Worm (Caenorhabditis elegans) whole organism, L1 larva: ENCODE results near the gene ins-10.

ENCODE experiments used
- C04F5.9 ChIP-seq: sonication (generic microtip); optimal IDR thresholded peaks from 2 replicates; lab custom pipeline; 2016; ENCODE audit warnings: missing genetic modification characterization, missing compliant biosample characterization
- C34B4.2 ChIP-seq: sonication (generic microtip); optimal IDR thresholded peaks from 2 replicates; lab custom pipeline; 2017; ENCODE audit warnings: mild to moderate bottlenecking, missing genetic modification characterization, missing compliant biosample characterization
- F16B12.6 ChIP-seq: fragments of 150-350 bp; optimal IDR thresholded peaks from 2 replicates; lab custom pipeline; 2014; ENCODE audit warnings: missing biosample characterization, missing genetic modification characterization
- alr-1 ChIP-seq: fragments of 200-800 bp; sonication (Bioruptor generic); optimal IDR thresholded peaks from 2 replicates; lab custom pipeline; 2018; ENCODE audit warnings: borderline replicate concordance, mild to moderate bottlenecking, missing genetic modification characterization, missing compliant biosample characterization
- blmp-1 ChIP-seq: fragments of 150-350 bp; optimal IDR thresholded peaks from 2 replicates; lab custom pipeline; 2014; ENCODE audit warnings: missing biosample characterization, missing genetic modification characterization
- ceh-8 ChIP-seq: fragments of 200-800 bp; sonication (Bioruptor generic); optimal IDR thresholded peaks from 2 replicates; lab custom pipeline; 2018; ENCODE audit warnings: mild to moderate bottlenecking, missing genetic modification characterization, moderate library complexity, missing compliant biosample characterization
- ceh-90 ChIP-seq: sonication (generic microtip); optimal IDR thresholded peaks from 2 replicates; lab custom pipeline; 2016; ENCODE audit warnings: missing genetic modification characterization, missing compliant biosample characterization
- ces-1 ChIP-seq: fragments of 150-350 bp; optimal IDR thresholded peaks from 2 replicates; lab custom pipeline; 2014; ENCODE audit warnings: missing biosample characterization, missing genetic modification reagents, missing genetic modification characterization
- efl-1 ChIP-seq, 4 experiments: fragments of 150-350 bp; optimal IDR thresholded peaks in 3 of 4; peaks in 1 of 4; 1 replicate in 1 of 4; 2 replicates in 3 of 4; lab custom pipeline; 2014; ENCODE audit warnings: missing biosample characterization in 2 of 4, missing genetic modification characterization in 2 of 4, missing genetic modification reagents in 2 of 4
- efl-3 ChIP-seq: fragments of 200-800 bp; sonication (Bioruptor generic); optimal IDR thresholded peaks from 2 replicates; lab custom pipeline; 2018; ENCODE audit warnings: mild to moderate bottlenecking, missing genetic modification characterization, missing compliant biosample characterization
- ets-5 ChIP-seq: fragments of 200-800 bp; sonication (Bioruptor generic); IDR thresholded peaks from 2 replicates; pipeline ENCODE4 v1.3.6; 2022; ENCODE audit warnings: missing genetic modification characterization, missing compliant biosample characterization
- fkh-10 ChIP-seq: sonication (generic microtip); optimal IDR thresholded peaks from 2 replicates; lab custom pipeline; 2017; ENCODE audit warnings: missing biosample characterization, missing genetic modification reagents, missing genetic modification characterization
- fos-1 ChIP-seq: fragments of 150-350 bp; optimal IDR thresholded peaks from 2 replicates; lab custom pipeline; 2014; ENCODE audit warnings: missing biosample characterization, missing genetic modification characterization
- grh-1 ChIP-seq: fragments of 200-800 bp; sonication (Bioruptor generic); IDR thresholded peaks from 2 replicates; pipeline ENCODE4 v1.3.6; 2022; ENCODE audit warnings: missing genetic modification reagents, missing genetic modification characterization, missing compliant biosample characterization
- lin-13 ChIP-seq: fragments of 150-350 bp; optimal IDR thresholded peaks from 2 replicates; lab custom pipeline; 2014; ENCODE audit warnings: missing biosample characterization, missing genetic modification reagents, missing genetic modification characterization
- lin-14 ChIP-seq: fragments of 200-800 bp; sonication (Bioruptor generic); optimal IDR thresholded peaks from 2 replicates; lab custom pipeline; 2018; ENCODE audit warnings: mild to moderate bottlenecking, missing genetic modification characterization, moderate library complexity, missing compliant biosample characterization
- lin-15B ChIP-seq: fragments of 150-350 bp; sonication (generic microtip); optimal IDR thresholded peaks from 3 replicates; lab custom pipeline; 2014; ENCODE audit warnings: missing biosample characterization, missing genetic modification characterization
- lin-35 ChIP-seq, 2 experiments: fragments of 150-350 bp; optimal IDR thresholded peaks; 2 replicates each; lab custom pipeline; 2014; ENCODE audit warnings: missing biosample characterization in 2 of 2, missing genetic modification characterization in 2 of 2, missing genetic modification reagents in 2 of 2
- lsy-2 ChIP-seq, 2 experiments: fragments of 150-350 bp; optimal IDR thresholded peaks; 2 replicates each; lab custom pipeline; 2014; ENCODE audit warnings: missing biosample characterization in 2 of 2, missing genetic modification characterization in 2 of 2
- mab-9 ChIP-seq: fragments of 200-800 bp; sonication (Bioruptor generic); IDR thresholded peaks from 2 replicates; pipeline ENCODE4 v1.3.6; 2022; ENCODE audit warnings: missing genetic modification reagents, missing genetic modification characterization, missing compliant biosample characterization
- mdl-1 ChIP-seq, 2 experiments: fragments of 150-350 bp; optimal IDR thresholded peaks; 2 replicates each; lab custom pipeline; 2014 to 2017; ENCODE audit warnings: missing biosample characterization in 2 of 2, missing genetic modification characterization in 2 of 2, inconsistent platforms in 1 of 2
- mef-2 ChIP-seq: fragments of 150-350 bp; optimal IDR thresholded peaks from 2 replicates; lab custom pipeline; 2014; ENCODE audit warnings: missing biosample characterization, missing genetic modification characterization
- mep-1 ChIP-seq: fragments of 150-350 bp; optimal IDR thresholded peaks from 2 replicates; lab custom pipeline; 2014; ENCODE audit warnings: missing biosample characterization, missing genetic modification characterization
- nhr-11 ChIP-seq: fragments of 150-350 bp; optimal IDR thresholded peaks from 2 replicates; lab custom pipeline; 2014; ENCODE audit warnings: missing biosample characterization, missing genetic modification characterization
- nhr-12 ChIP-seq: sonication (generic microtip); optimal IDR thresholded peaks from 2 replicates; lab custom pipeline; 2017; ENCODE audit warnings: missing biosample characterization, missing genetic modification characterization
- nhr-19 ChIP-seq: fragments of 200-800 bp; sonication (Bioruptor generic); conservative IDR thresholded peaks from 2 replicates; pipeline ENCODE4 v1.3.6; 2022; ENCODE audit warnings: missing genetic modification characterization, missing compliant biosample characterization
- nhr-20 ChIP-seq: sonication (generic microtip); optimal IDR thresholded peaks from 2 replicates; lab custom pipeline; 2016; ENCODE audit warnings: mild to moderate bottlenecking, missing genetic modification characterization, missing compliant biosample characterization
- nhr-28 ChIP-seq: fragments of 150-350 bp; optimal IDR thresholded peaks from 2 replicates; lab custom pipeline; 2014; ENCODE audit warnings: missing biosample characterization, missing genetic modification characterization
- nhr-71 ChIP-seq: sonication (generic microtip); optimal IDR thresholded peaks from 2 replicates; lab custom pipeline; 2016; ENCODE audit warnings: mild to moderate bottlenecking, missing genetic modification characterization, moderate library complexity, missing compliant biosample characterization
- nhr-76 ChIP-seq: sonication (generic microtip); optimal IDR thresholded peaks from 2 replicates; lab custom pipeline; 2017; ENCODE audit warnings: missing biosample characterization, missing genetic modification characterization
- nhr-77 ChIP-seq: fragments of 150-350 bp; optimal IDR thresholded peaks from 2 replicates; lab custom pipeline; 2014; ENCODE audit warnings: missing biosample characterization, missing genetic modification characterization
- nhr-90 ChIP-seq: sonication (generic microtip); optimal IDR thresholded peaks from 2 replicates; lab custom pipeline; 2016; ENCODE audit warnings: mild to moderate bottlenecking, missing genetic modification characterization, missing compliant biosample characterization; ENCODE audit not compliant: poor library complexity
- pag-3 ChIP-seq: sonication (generic microtip); optimal IDR thresholded peaks from 2 replicates; lab custom pipeline; 2017; ENCODE audit warnings: missing genetic modification characterization, mild to moderate bottlenecking, missing compliant biosample characterization, antibody characterized with exemption, borderline replicate concordance; ENCODE audit not compliant: insufficient read depth
- rnt-1 ChIP-seq: sonication (generic microtip); optimal IDR thresholded peaks from 2 replicates; lab custom pipeline; 2016; ENCODE audit warnings: mild to moderate bottlenecking, missing genetic modification characterization, moderate library complexity, missing compliant biosample characterization
- skn-1 ChIP-seq: fragments of 150-350 bp; optimal IDR thresholded peaks from 2 replicates; lab custom pipeline; 2014; ENCODE audit warnings: missing biosample characterization, missing genetic modification characterization
- snpc-4 ChIP-seq: fragments of 150-350 bp; optimal IDR thresholded peaks from 2 replicates; lab custom pipeline; 2014; ENCODE audit warnings: missing biosample characterization, missing genetic modification characterization
- snu-23 ChIP-seq: sonication (generic microtip); optimal IDR thresholded peaks from 2 replicates; lab custom pipeline; 2016; ENCODE audit warnings: missing genetic modification characterization, missing compliant biosample characterization
- sup-37 ChIP-seq: fragments of 200-800 bp; sonication (Bioruptor generic); optimal IDR thresholded peaks from 2 replicates; lab custom pipeline; 2018; ENCODE audit warnings: mild to moderate bottlenecking, missing genetic modification characterization, missing compliant biosample characterization
- unc-130 ChIP-seq: fragments of 150-350 bp; optimal IDR thresholded peaks from 2 replicates; lab custom pipeline; 2017; ENCODE audit warnings: missing biosample characterization, missing genetic modification characterization, inconsistent platforms
- unc-30 ChIP-seq: sonication (generic microtip); optimal IDR thresholded peaks from 2 replicates; lab custom pipeline; 2017; ENCODE audit warnings: missing biosample characterization, missing genetic modification characterization
- unc-62 ChIP-seq: fragments of 150-350 bp; optimal IDR thresholded peaks from 2 replicates; lab custom pipeline; 2014; ENCODE audit warnings: missing biosample characterization, missing genetic modification reagents, missing genetic modification characterization
- xbp-1 ChIP-seq: sonication (generic microtip); optimal IDR thresholded peaks from 2 replicates; lab custom pipeline; 2016; ENCODE audit warnings: missing genetic modification characterization, missing compliant biosample characterization
- zag-1 ChIP-seq: fragments of 150-350 bp; optimal IDR thresholded peaks from 2 replicates; lab custom pipeline; 2014; ENCODE audit warnings: missing biosample characterization, missing genetic modification characterization
- zip-4 ChIP-seq: fragments of 200-800 bp; sonication (Bioruptor generic); optimal IDR thresholded peaks from 2 replicates; lab custom pipeline; 2018; ENCODE audit warnings: mild to moderate bottlenecking, missing genetic modification characterization, moderate library complexity, missing compliant biosample characterization
- ztf-11 ChIP-seq, 2 experiments: sonication (generic microtip); optimal IDR thresholded peaks; 2 replicates each; lab custom pipeline; 2016 to 2017; ENCODE audit warnings: missing genetic modification characterization in 2 of 2, missing biosample characterization in 1 of 2, missing compliant biosample characterization in 1 of 2

The ins-10 gene

DNA sequence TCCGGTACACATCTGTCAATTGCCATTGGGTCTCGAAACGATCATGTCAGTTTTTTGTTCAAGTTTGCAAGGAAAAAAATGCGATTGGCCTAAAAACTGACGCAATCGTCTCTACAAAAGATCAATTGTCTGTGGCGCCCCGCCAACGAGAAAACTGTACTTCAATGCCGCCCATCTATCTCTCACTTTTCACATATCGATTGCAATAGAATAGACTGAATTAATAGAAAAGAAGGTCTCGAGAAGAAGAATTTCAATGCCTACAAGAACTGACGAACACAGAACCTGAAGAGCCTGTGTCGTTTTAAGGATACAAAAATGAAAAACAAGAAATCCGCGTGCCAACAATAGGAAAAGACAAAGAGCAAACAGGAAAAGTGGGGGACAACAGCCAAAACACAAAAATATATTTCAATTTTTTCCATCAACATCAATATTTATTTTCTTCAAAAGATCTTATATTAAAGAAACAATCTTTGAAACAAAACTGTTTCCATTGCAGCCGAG is 25.3 kb upstream of the ins-10 start:
- peak; percentile 5 for TF ChIP-seq nhr-77 (tag; lab: Kevin White, UChicago)
- TF ChIP-seq lin-13 (GFP tag; lab: Kevin White, UChicago) = peak; percentile 17
- TF ChIP-seq nhr-90 (tag; lab: Kevin White, UChicago) = peak; percentile 20
- TF ChIP-seq snu-23 (GFP tag; lab: Kevin White, UChicago) = peak; percentile 30
- peak; percentile 36; the same call in 1 of the 2 replicates for TF ChIP-seq mab-9 (GFP tag; lab: Robert Waterston, UW)
- TF ChIP-seq rnt-1 (tag; lab: Kevin White, UChicago) = no peak
- TF ChIP-seq lsy-2 (tag; optimal IDR thresholded peaks at IDR 0.05; lab: Kevin White, UChicago) = peak; percentile 7 to 33
- TF ChIP-seq nhr-20 (tag; lab: Kevin White, UChicago) = peak; percentile 33
- peak; percentile 34 for TF ChIP-seq blmp-1 (tag; lab: Kevin White, UChicago)
- TF ChIP-seq ztf-11 (tag; optimal IDR thresholded peaks at IDR 0.05; lab: Kevin White, UChicago) = no peak
- no peak for TF ChIP-seq unc-62 (GFP tag; lab: Kevin White, UChicago)
- TF ChIP-seq nhr-28 (tag; lab: Kevin White, UChicago) = no peak
- TF ChIP-seq lin-35 (GFP tag; optimal IDR thresholded peaks at IDR 0.05; lab: Kevin White, UChicago) = peak in 1 of 2 experiments; percentile 13
- TF ChIP-seq C34B4.2 (tag; lab: Kevin White, UChicago) = no peak
- peak; percentile 39 for TF ChIP-seq nhr-71 (tag; lab: Kevin White, UChicago)
- TF ChIP-seq F16B12.6 = no peak
- TF ChIP-seq mep-1 = peak; percentile 41
- no peak for TF ChIP-seq snpc-4 (tag; lab: Kevin White, UChicago)
- peak; percentile 4 to 9 for TF ChIP-seq efl-1 (optimal IDR thresholded peaks at IDR 0.05; lab: Kevin White, UChicago)
- peak in 1 of 2 experiments; percentile 54 for TF ChIP-seq efl-1 (GFP tag; optimal IDR thresholded peaks at IDR 0.05 in 1 of 2; lab: Kevin White, UChicago)
- peak; percentile 42 for TF ChIP-seq lin-14 (GFP tag; lab: Kevin White, UChicago)

ce11 chrV:14010021-14010420 is 23.7 kb upstream of the ins-10 start:
- TF ChIP-seq fkh-10 (GFP tag; lab: Kevin White, UChicago) (no peak), ceh-90 (tag; lab: Kevin White, UChicago) (no peak), alr-1 (peak; percentile 97), sup-37 (GFP tag; lab: Kevin White, UChicago) (no peak)

- TF ChIP-seq nhr-11 (tag; lab: Kevin White, UChicago) (no peak), ceh-8 (GFP tag; lab: Kevin White, UChicago) (peak; percentile 39), ets-5 (0 out of 2 replicates have a peak, but pooled peaks have one; percentile 77)
- TF ChIP-seq, all 84 proteins: peak for 2
Measured at ce11 chrV:14011427-14011826, 22.3 kb upstream of the ins-10 start.

DNA sequence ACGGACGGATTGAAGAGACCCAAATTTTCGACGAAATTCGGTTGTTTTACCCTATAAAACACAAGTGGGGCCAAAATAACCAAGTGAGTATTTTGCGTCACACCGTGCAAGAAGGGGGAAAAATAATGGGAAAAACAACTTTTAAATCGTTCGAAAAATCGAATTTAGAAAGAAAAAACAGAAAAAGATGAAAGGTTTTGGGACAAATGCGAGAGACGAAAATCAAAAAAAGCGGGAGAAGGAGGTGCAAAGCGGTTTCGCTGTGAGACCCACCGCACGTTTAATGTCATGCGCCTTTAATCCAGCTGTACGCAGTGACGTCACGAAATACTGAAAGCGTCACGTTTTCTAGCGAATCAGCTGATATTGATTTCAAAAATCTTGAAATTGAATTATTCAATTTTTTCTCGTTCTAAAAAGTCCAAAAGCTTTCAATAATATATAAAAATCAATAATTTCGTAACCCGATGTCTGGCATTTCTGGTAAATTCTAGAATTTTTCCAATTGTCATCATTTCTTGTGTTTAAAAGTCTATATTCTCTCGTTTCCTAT is 21.7 kb upstream of the ins-10 start, which contains the start of the genes ddx-17 and aip-1:
Gene ddx-17, minus strand, starts transcription at position 51 of the 553 bp plus-strand sequence.
Gene aip-1, plus strand, starts transcription at position 332 of the 553 bp plus-strand sequence.
- TF ChIP-seq nhr-20 (tag; lab: Kevin White, UChicago) (peak; percentile 68), nhr-76 (tag; lab: Kevin White, UChicago) (no peak), mdl-1 (tag; optimal IDR thresholded peaks at IDR 0.05; lab: Kevin White, UChicago) (peak in 1 of 2 experiments; percentile 64), nhr-12 (tag; lab: Kevin White, UChicago) (no peak), zag-1 (tag; lab: Kevin White, UChicago) (no peak), grh-1 (GFP tag; lab: Robert Waterston, UW) (peak; percentile 19; the same call in 1 of the 2 replicates), unc-30 (tag; lab: Kevin White, UChicago) (no peak), lin-15B (tag; lab: Kevin White, UChicago) (peak; percentile 40), ces-1 (GFP tag; lab: Kevin White, UChicago) (no peak), mef-2 (tag; lab: Kevin White, UChicago) (no peak), zip-4 (peak; percentile 38), mab-9 (GFP tag; lab: Robert Waterston, UW) (peak; percentile 20; the same call in 1 of the 2 replicates), nhr-19 (GFP tag; lab: Robert Waterston, UW) (peak; percentile 67), xbp-1 (tag; lab: Kevin White, UChicago) (peak; percentile 60), pag-3 (no peak), blmp-1 (tag; lab: Kevin White, UChicago) (peak; percentile 57), unc-130 (tag; lab: Kevin White, UChicago) (peak; percentile 25), efl-1 (optimal IDR thresholded peaks at IDR 0.05; lab: Kevin White, UChicago) (peak; percentile 80 to 83), efl-1 (GFP tag; optimal IDR thresholded peaks at IDR 0.05 in 1 of 2; lab: Kevin White, UChicago) (peak; percentile 76 to 96), C04F5.9 (tag; lab: Kevin White, UChicago) (peak; percentile 18), sup-37 (GFP tag; lab: Kevin White, UChicago) (no peak), efl-3 (no peak), skn-1 (tag; lab: Kevin White, UChicago) (peak; percentile 99), fos-1 (peak; percentile 38)
